Worm (Caenorhabditis elegans) whole organism, L1 larva: ENCODE results near the gene nep-8.

Source experiments
- aha-1 ChIP-seq: fragments of 150-350 bp; optimal IDR thresholded peaks from 2 replicates; lab custom pipeline; 2014; ENCODE audit warnings: missing biosample characterization, missing genetic modification characterization
- ceh-8 ChIP-seq: fragments of 200-800 bp; sonication (Bioruptor generic); optimal IDR thresholded peaks from 2 replicates; lab custom pipeline; 2018; ENCODE audit warnings: mild to moderate bottlenecking, missing genetic modification characterization, moderate library complexity, missing compliant biosample characterization
- ceh-82 ChIP-seq, 3 experiments: fragments of 150-350 bp in 1 of 3; sonication (generic microtip) in 2 of 3; optimal IDR thresholded peaks; 2 replicates each; lab custom pipeline; 2014 to 2017; ENCODE audit warnings: missing biosample characterization in 3 of 3, missing genetic modification characterization in 3 of 3
- ceh-88 ChIP-seq: fragments of 200-800 bp; sonication (Bioruptor generic); IDR thresholded peaks from 2 replicates; pipeline ENCODE4 v1.3.6; 2022; ENCODE audit warnings: missing genetic modification characterization, missing compliant biosample characterization
- ceh-90 ChIP-seq: sonication (generic microtip); optimal IDR thresholded peaks from 2 replicates; lab custom pipeline; 2016; ENCODE audit warnings: missing genetic modification characterization, missing compliant biosample characterization
- dsc-1 ChIP-seq: sonication (generic microtip); optimal IDR thresholded peaks from 2 replicates; lab custom pipeline; 2016; ENCODE audit warnings: mild to moderate bottlenecking, missing genetic modification characterization, missing compliant biosample characterization
- efl-1 ChIP-seq, 4 experiments: fragments of 150-350 bp; optimal IDR thresholded peaks in 3 of 4; peaks in 1 of 4; 1 replicate in 1 of 4; 2 replicates in 3 of 4; lab custom pipeline; 2014; ENCODE audit warnings: missing biosample characterization in 2 of 4, missing genetic modification characterization in 2 of 4, missing genetic modification reagents in 2 of 4
- efl-3 ChIP-seq: fragments of 200-800 bp; sonication (Bioruptor generic); optimal IDR thresholded peaks from 2 replicates; lab custom pipeline; 2018; ENCODE audit warnings: mild to moderate bottlenecking, missing genetic modification characterization, missing compliant biosample characterization
- fkh-10 ChIP-seq: sonication (generic microtip); optimal IDR thresholded peaks from 2 replicates; lab custom pipeline; 2017; ENCODE audit warnings: missing biosample characterization, missing genetic modification reagents, missing genetic modification characterization
- fkh-4 ChIP-seq: sonication (generic microtip); optimal IDR thresholded peaks from 2 replicates; lab custom pipeline; 2016; ENCODE audit warnings: missing compliant biosample characterization, missing genetic modification characterization, borderline replicate concordance
- fkh-8 ChIP-seq: sonication (generic microtip); optimal IDR thresholded peaks from 2 replicates; lab custom pipeline; 2016; ENCODE audit warnings: mild to moderate bottlenecking, missing genetic modification characterization, missing compliant biosample characterization
- hlh-4 ChIP-seq: sonication (generic microtip); optimal IDR thresholded peaks from 2 replicates; lab custom pipeline; 2016; ENCODE audit warnings: mild to moderate bottlenecking, missing genetic modification characterization, missing compliant biosample characterization
- lin-14 ChIP-seq: fragments of 200-800 bp; sonication (Bioruptor generic); optimal IDR thresholded peaks from 2 replicates; lab custom pipeline; 2018; ENCODE audit warnings: mild to moderate bottlenecking, missing genetic modification characterization, moderate library complexity, missing compliant biosample characterization
- lin-15B ChIP-seq: fragments of 150-350 bp; sonication (generic microtip); optimal IDR thresholded peaks from 3 replicates; lab custom pipeline; 2014; ENCODE audit warnings: missing biosample characterization, missing genetic modification characterization
- lin-39 ChIP-seq: fragments of 150-350 bp; optimal IDR thresholded peaks from 2 replicates; lab custom pipeline; 2014; ENCODE audit warnings: missing biosample characterization, missing genetic modification reagents, missing genetic modification characterization
- lsy-2 ChIP-seq, 2 experiments: fragments of 150-350 bp; optimal IDR thresholded peaks; 2 replicates each; lab custom pipeline; 2014; ENCODE audit warnings: missing biosample characterization in 2 of 2, missing genetic modification characterization in 2 of 2
- mdl-1 ChIP-seq, 2 experiments: fragments of 150-350 bp; optimal IDR thresholded peaks; 2 replicates each; lab custom pipeline; 2014 to 2017; ENCODE audit warnings: missing biosample characterization in 2 of 2, missing genetic modification characterization in 2 of 2, inconsistent platforms in 1 of 2
- nhr-11 ChIP-seq: fragments of 150-350 bp; optimal IDR thresholded peaks from 2 replicates; lab custom pipeline; 2014; ENCODE audit warnings: missing biosample characterization, missing genetic modification characterization
- nhr-12 ChIP-seq: sonication (generic microtip); optimal IDR thresholded peaks from 2 replicates; lab custom pipeline; 2017; ENCODE audit warnings: missing biosample characterization, missing genetic modification characterization
- nhr-19 ChIP-seq: fragments of 200-800 bp; sonication (Bioruptor generic); conservative IDR thresholded peaks from 2 replicates; pipeline ENCODE4 v1.3.6; 2022; ENCODE audit warnings: missing genetic modification characterization, missing compliant biosample characterization
- nhr-47 ChIP-seq: sonication (generic microtip); optimal IDR thresholded peaks from 2 replicates; lab custom pipeline; 2016; ENCODE audit warnings: mild to moderate bottlenecking, missing genetic modification characterization, moderate library complexity, missing compliant biosample characterization
- nhr-76 ChIP-seq: sonication (generic microtip); optimal IDR thresholded peaks from 2 replicates; lab custom pipeline; 2017; ENCODE audit warnings: missing biosample characterization, missing genetic modification characterization
- nhr-84 ChIP-seq: sonication (generic microtip); optimal IDR thresholded peaks from 2 replicates; lab custom pipeline; 2017; ENCODE audit warnings: missing biosample characterization, missing genetic modification characterization
- nhr-90 ChIP-seq: sonication (generic microtip); optimal IDR thresholded peaks from 2 replicates; lab custom pipeline; 2016; ENCODE audit warnings: mild to moderate bottlenecking, missing genetic modification characterization, missing compliant biosample characterization; ENCODE audit not compliant: poor library complexity
- pqm-1 ChIP-seq: sonication (generic microtip); optimal IDR thresholded peaks from 3 replicates; lab custom pipeline; 2017; ENCODE audit warnings: missing biosample characterization, missing genetic modification characterization
- snpc-4 ChIP-seq: fragments of 150-350 bp; optimal IDR thresholded peaks from 2 replicates; lab custom pipeline; 2014; ENCODE audit warnings: missing biosample characterization, missing genetic modification characterization
- snu-23 ChIP-seq: sonication (generic microtip); optimal IDR thresholded peaks from 2 replicates; lab custom pipeline; 2016; ENCODE audit warnings: missing genetic modification characterization, missing compliant biosample characterization
- tbx-2 ChIP-seq: sonication (generic microtip); optimal IDR thresholded peaks from 2 replicates; lab custom pipeline; 2016; ENCODE audit warnings: missing genetic modification characterization, missing compliant biosample characterization
- unc-130 ChIP-seq: fragments of 150-350 bp; optimal IDR thresholded peaks from 2 replicates; lab custom pipeline; 2017; ENCODE audit warnings: missing biosample characterization, missing genetic modification characterization, inconsistent platforms
- unc-30 ChIP-seq: sonication (generic microtip); optimal IDR thresholded peaks from 2 replicates; lab custom pipeline; 2017; ENCODE audit warnings: missing biosample characterization, missing genetic modification characterization
- unc-86 ChIP-seq: sonication (generic microtip); optimal IDR thresholded peaks from 2 replicates; lab custom pipeline; 2016; ENCODE audit warnings: missing genetic modification characterization, missing compliant biosample characterization
- zag-1 ChIP-seq: fragments of 150-350 bp; optimal IDR thresholded peaks from 2 replicates; lab custom pipeline; 2014; ENCODE audit warnings: missing biosample characterization, missing genetic modification characterization
- zip-4 ChIP-seq: fragments of 200-800 bp; sonication (Bioruptor generic); optimal IDR thresholded peaks from 2 replicates; lab custom pipeline; 2018; ENCODE audit warnings: mild to moderate bottlenecking, missing genetic modification characterization, moderate library complexity, missing compliant biosample characterization
- ztf-11 ChIP-seq, 2 experiments: sonication (generic microtip); optimal IDR thresholded peaks; 2 replicates each; lab custom pipeline; 2016 to 2017; ENCODE audit warnings: missing genetic modification characterization in 2 of 2, missing biosample characterization in 1 of 2, missing compliant biosample characterization in 1 of 2
- ztf-4 ChIP-seq: fragments of 150-350 bp; optimal IDR thresholded peaks from 2 replicates; lab custom pipeline; 2014; ENCODE audit warnings: missing biosample characterization, missing genetic modification characterization

nep-8 gene

ce11 chrII:3443154-3443553 lies 39.5 kb downstream of the nep-8 start, which contains the start of gene C16C8.22:
C16C8.22 (minus strand) TSS chrII:3443254.
- TF ChIP-seq dsc-1 (no peak), lin-14 (GFP tag; lab: Kevin White, UChicago) (no peak), nhr-90 (no peak), snpc-4 (no peak), ztf-4 (tag; lab: Kevin White, UChicago) (no peak), fkh-8 (tag; lab: Kevin White, UChicago) (no peak), lin-39 (tag; lab: Kevin White, UChicago) (no peak)
- TF ChIP-seq, all 84 proteins: peak for 0

- TF ChIP-seq efl-3 (no peak), fkh-4 (no peak), unc-86 (no peak), nhr-19 (GFP tag; lab: Robert Waterston, UW) (no peak), aha-1 (tag; lab: Kevin White, UChicago) (no peak), fkh-10 (GFP tag; lab: Kevin White, UChicago) (no peak), nhr-11 (tag; lab: Kevin White, UChicago) (no peak), tbx-2 (no peak), lin-15B (tag; lab: Kevin White, UChicago) (no peak)
These were observed 40.6 kb downstream of the nep-8 start, which contains the start of gene C16C8.4 for ce11 chrII:3444280-3444679. C16C8.4 (minus strand) TSS chrII:3444380.

- TF ChIP-seq nhr-84 (tag; lab: Kevin White, UChicago) (no peak), aha-1 (tag; lab: Kevin White, UChicago) (no peak), lsy-2 (tag; optimal IDR thresholded peaks at IDR 0.05; lab: Kevin White, UChicago) (no peak), ceh-88 (no peak), unc-86 (no peak), nhr-76 (no peak), efl-1 (optimal IDR thresholded peaks at IDR 0.05; lab: Kevin White, UChicago) (no peak), efl-1 (GFP tag; optimal IDR thresholded peaks at IDR 0.05 in 1 of 2; lab: Kevin White, UChicago) (no peak), pqm-1 (tag; lab: Kevin White, UChicago) (no peak), unc-130 (tag; lab: Kevin White, UChicago) (no peak), ceh-82 (tag; optimal IDR thresholded peaks at IDR 0.05; lab: Kevin White, UChicago) (no peak), zag-1 (tag; lab: Kevin White, UChicago) (no peak), mdl-1 (tag; optimal IDR thresholded peaks at IDR 0.05; lab: Kevin White, UChicago) (no peak)
- TF ChIP-seq, all 84 proteins: peak for 0
These were observed 41.7 kb downstream of the nep-8 start, which contains the start of the genes C16C8.5 and C16C8.16 for ce11 chrII:3445285-3445806. C16C8.5 (minus strand) TSS chrII:3445385. C16C8.16 (plus strand) TSS chrII:3445756.

- TF ChIP-seq mdl-1 (tag; optimal IDR thresholded peaks at IDR 0.05; lab: Kevin White, UChicago) (no peak), ceh-8 (no peak), ceh-90 (no peak), nhr-12 (no peak), hlh-4 (no peak), nhr-47 (tag; lab: Kevin White, UChicago) (no peak), unc-30 (tag; lab: Kevin White, UChicago) (no peak), snu-23 (no peak), snpc-4 (no peak)
- TF ChIP-seq, all 84 proteins: peak for 0
These were observed 43.0 kb downstream of the nep-8 start, which contains the start of the genes C16C8.20 and gldi-6 for ce11 chrII:3446647-3447046. C16C8.20 (plus strand) TSS chrII:3446947. gldi-6 (plus strand) TSS chrII:3446947.

- TF ChIP-seq ztf-11 (tag; optimal IDR thresholded peaks at IDR 0.05; lab: Kevin White, UChicago): no peak
- no peak for TF ChIP-seq tbx-2
- TF ChIP-seq zip-4 (GFP tag; lab: Kevin White, UChicago): no peak
These were observed 44.3 kb downstream of the nep-8 start, which contains the start of gene C16C8.21 for ce11 chrII:3447906-3448305. C16C8.21 (plus strand) TSS chrII:3448206.
